Fruit fly (Drosophila melanogaster): Measurements from ENCODE around the gene CG13877.
A peak's percentile ranks its signal among the peaks of the same experiment; 100 is the strongest.

The CG13877 gene

DNA sequence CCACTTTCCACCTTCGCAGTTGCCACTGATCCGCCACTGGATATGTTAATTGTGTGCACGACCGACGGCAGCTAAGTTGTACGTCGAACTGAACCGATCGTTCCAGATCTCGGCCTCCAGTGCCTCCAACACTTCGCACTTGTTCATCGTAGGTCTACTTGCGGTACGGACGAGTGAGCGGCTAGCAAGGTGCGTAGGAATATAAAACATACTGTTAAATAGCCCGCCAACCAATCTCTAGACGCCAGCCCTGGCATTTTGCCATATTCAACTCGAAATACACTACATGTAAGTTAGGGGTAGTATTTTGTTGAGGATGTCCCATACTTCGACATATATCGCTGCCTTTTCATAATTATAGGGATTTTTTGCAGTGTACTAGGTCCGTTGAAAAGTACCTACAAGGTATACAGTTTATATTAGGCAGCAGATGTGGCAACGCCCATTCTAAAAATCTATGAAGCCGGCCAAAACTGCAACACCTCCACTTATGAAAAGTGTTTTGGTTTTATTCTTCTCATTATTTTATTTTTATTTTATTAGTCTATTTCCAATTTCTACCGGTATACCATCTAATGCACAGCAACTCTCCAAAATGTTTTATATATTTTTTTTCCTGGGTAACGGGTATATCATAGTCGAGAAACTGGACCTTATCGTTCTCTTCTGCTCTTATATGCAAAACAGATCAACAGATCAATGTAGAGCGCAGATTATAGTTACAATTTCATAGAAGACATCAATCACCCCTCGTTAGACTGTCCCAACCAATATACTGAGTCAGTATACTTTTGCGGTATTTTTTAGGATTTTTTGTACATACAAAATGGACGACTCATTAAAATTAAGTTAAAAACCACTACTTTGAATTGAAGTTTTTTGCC, 5.4 kb downstream of the CG13877 start, which contains the start of the genes pyx and CG33229:
Gene pyx, minus strand, starts transcription at position 51 of the 884 bp plus-strand sequence.
Gene CG33229, plus strand, starts transcription at position 834 of the 884 bp plus-strand sequence.
- TF ChIP-seq Eip75B (GFP tag; optimal IDR thresholded peaks at IDR 0.05) (peak; percentile 79), salr (GFP tag; optimal IDR thresholded peaks at IDR 0.05) (peak; percentile 72), CG3919 (GFP tag; optimal IDR thresholded peaks at IDR 0.05) (peak; percentile 78), CG6854 (GFP tag; optimal IDR thresholded peaks at IDR 0.05) (no peak), Ets96B (tag; optimal IDR thresholded peaks at IDR 0.05) (peak; percentile 70), spab (GFP tag; optimal IDR thresholded peaks at IDR 0.05) (peak; percentile 56), CG3032 (tag; optimal IDR thresholded peaks at IDR 0.05) (peak; percentile 81), Sox102F (GFP tag; optimal IDR thresholded peaks at IDR 0.05) (peak; percentile 74), acj6 (GFP tag; optimal IDR thresholded peaks at IDR 0.05) (peak; percentile 88), CG10669 (GFP tag; optimal IDR thresholded peaks at IDR 0.05) (peak; percentile 72), CG8632 (GFP tag; optimal IDR thresholded peaks at IDR 0.05) (peak; percentile 67), CG6792 (GFP tag; optimal IDR thresholded peaks at IDR 0.05) (peak; percentile 74), CG16779 (tag; optimal IDR thresholded peaks at IDR 0.05) (no peak), dsx (GFP tag; optimal IDR thresholded peaks at IDR 0.05; ENCODE audit: poor library complexity, severe bottlenecking) (peak; percentile 67), Sox15 (GFP tag; optimal IDR thresholded peaks at IDR 0.05) (peak; percentile 83), fd85E (GFP tag; optimal IDR thresholded peaks at IDR 0.05) (no peak), CG10631 (GFP tag; optimal IDR thresholded peaks at IDR 0.05) (peak; percentile 86), CG11902 (GFP tag; optimal IDR thresholded peaks at IDR 0.05) (peak; percentile 81), Gug (GFP tag; IDR thresholded peaks at IDR 0.05) (peak; percentile 66), Sox14 (GFP tag; optimal IDR thresholded peaks at IDR 0.05) (peak; percentile 79), Eip93F (GFP tag; optimal IDR thresholded peaks at IDR 0.05) (peak; percentile 79), Blimp-1 (GFP tag; optimal IDR thresholded peaks at IDR 0.05) (peak; percentile 65), ss (GFP tag; optimal IDR thresholded peaks at IDR 0.05) (peak; percentile 12 to 44), CG31627 (GFP tag; optimal IDR thresholded peaks at IDR 0.05) (peak; percentile 92), CG11294 (GFP tag; IDR thresholded peaks at IDR 0.05) (peak; percentile 65; the same call in 1 of the 2 replicates), CG6276 (GFP tag; optimal IDR thresholded peaks at IDR 0.05) (peak; percentile 74), CG9139 (GFP tag; optimal IDR thresholded peaks at IDR 0.05) (no peak), Lpt (GFP tag; optimal IDR thresholded peaks at IDR 0.05) (peak; percentile 65), fkh (GFP tag; optimal IDR thresholded peaks at IDR 0.05) (no peak), CG34406 (GFP tag; optimal IDR thresholded peaks at IDR 0.05) (peak; percentile 75), CG11762 (GFP tag; optimal IDR thresholded peaks at IDR 0.05; ENCODE audit: insufficient read depth) (peak; percentile 40), net (GFP tag; optimal IDR thresholded peaks at IDR 0.05) (peak; percentile 77), topi (GFP tag; optimal IDR thresholded peaks at IDR 0.05) (peak; percentile 85), CG4318 (GFP tag; optimal IDR thresholded peaks at IDR 0.05) (no peak), lz (GFP tag; optimal IDR thresholded peaks at IDR 0.05) (peak; percentile 88), cyc (GFP tag; optimal IDR thresholded peaks at IDR 0.05) (peak; percentile 89), svp (GFP tag) (peak; percentile 93), achi (GFP tag; optimal IDR thresholded peaks at IDR 0.05) (peak; percentile 78), Hr38 (GFP tag; optimal IDR thresholded peaks at IDR 0.05) (no peak), CG8319 (GFP tag; optimal IDR thresholded peaks at IDR 0.05) (peak; percentile 57), pdm3 (GFP tag; optimal IDR thresholded peaks at IDR 0.05) (peak; percentile 86), CG15336 (GFP tag; IDR thresholded peaks at IDR 0.05) (peak; percentile 62), eg (GFP tag; IDR thresholded peaks at IDR 0.05) (peak; percentile 86), fd59A (GFP tag; optimal IDR thresholded peaks at IDR 0.05) (peak; percentile 64), CG6808 (GFP tag; optimal IDR thresholded peaks at IDR 0.05) (peak; percentile 71), CG8119 (GFP tag; IDR thresholded peaks at IDR 0.05) (peak; percentile 74), Hr4 (GFP tag; optimal IDR thresholded peaks at IDR 0.05) (peak; percentile 92), OdsH (GFP tag; optimal IDR thresholded peaks at IDR 0.05) (peak; percentile 87), Eip78C (GFP tag) (peak; percentile 91), Ets21C (GFP tag; optimal IDR thresholded peaks at IDR 0.05) (peak; percentile 86)

All from whole organism, prepupa.